Worm (Caenorhabditis elegans) whole organism, young adult: ENCODE data around the gene ace-4.

ENCODE experiments used
- B0019.2 ChIP-seq: fragments of 200-800 bp; sonication (Bioruptor generic); conservative IDR thresholded peaks from 2 replicates; pipeline ENCODE4 v1.3.6; 2022; ENCODE audit warnings: missing genetic modification reagents, missing genetic modification characterization, missing compliant biosample characterization
- B0261.1 ChIP-seq: sonication (generic microtip); optimal IDR thresholded peaks from 2 replicates; lab custom pipeline; 2016; ENCODE audit warnings: mild to moderate bottlenecking, missing genetic modification characterization, moderate library complexity, missing compliant biosample characterization
- B0336.3 ChIP-seq: fragments of 200-800 bp; sonication (Bioruptor generic); IDR thresholded peaks from 2 replicates; pipeline ENCODE4 v1.3.6; 2022; ENCODE audit warnings: missing genetic modification characterization, missing compliant biosample characterization
- F10E7.11 ChIP-seq: sonication (generic microtip); optimal IDR thresholded peaks from 2 replicates; lab custom pipeline; 2017; ENCODE audit warnings: mild to moderate bottlenecking, missing genetic modification characterization, moderate library complexity, missing compliant biosample characterization
- F22D6.2 ChIP-seq: sonication (generic microtip); optimal IDR thresholded peaks from 2 replicates; lab custom pipeline; 2016; ENCODE audit warnings: mild to moderate bottlenecking, missing genetic modification characterization, missing compliant biosample characterization
- F39B2.1 ChIP-seq: fragments of 200-800 bp; sonication (Bioruptor generic); IDR thresholded peaks from 2 replicates; pipeline ENCODE4 v1.3.6; 2022; ENCODE audit warnings: missing genetic modification reagents, missing genetic modification characterization, missing compliant biosample characterization
- T07F8.4 ChIP-seq: sonication (generic microtip); optimal IDR thresholded peaks from 2 replicates; lab custom pipeline; 2016; ENCODE audit warnings: mild to moderate bottlenecking, missing genetic modification characterization, moderate library complexity, missing compliant biosample characterization
- Y53G8AR.9 ChIP-seq: fragments of 200-800 bp; sonication (Bioruptor generic); conservative IDR thresholded peaks from 2 replicates; pipeline ENCODE4 v1.3.6; 2022; ENCODE audit warnings: missing genetic modification reagents, missing genetic modification characterization, missing compliant biosample characterization
- Y67H2A.10 ChIP-seq: fragments of 200-800 bp; sonication (Bioruptor generic); conservative IDR thresholded peaks from 2 replicates; pipeline ENCODE4 v1.3.6; 2022; ENCODE audit warnings: missing genetic modification reagents, missing genetic modification characterization, missing compliant biosample characterization
- aptf-2 ChIP-seq: fragments of 200-800 bp; sonication (Bioruptor generic); conservative IDR thresholded peaks from 2 replicates; pipeline ENCODE4 v1.3.6; 2022; ENCODE audit warnings: missing genetic modification reagents, missing genetic modification characterization, missing compliant biosample characterization
- atf-7 ChIP-seq: sonication (generic microtip); optimal IDR thresholded peaks from 2 replicates; lab custom pipeline; 2017; ENCODE audit warnings: mild to moderate bottlenecking, missing genetic modification characterization, missing compliant biosample characterization
- attf-3 ChIP-seq: fragments of 200-800 bp; sonication (Bioruptor generic); conservative IDR thresholded peaks from 2 replicates; pipeline ENCODE4 v1.3.6; 2022; ENCODE audit warnings: missing genetic modification reagents, missing genetic modification characterization, missing compliant biosample characterization
- attf-6 ChIP-seq: fragments of 200-800 bp; sonication (Bioruptor generic); IDR thresholded peaks from 2 replicates; pipeline ENCODE4 v1.3.6; 2022; ENCODE audit warnings: missing genetic modification reagents, missing genetic modification characterization, missing compliant biosample characterization
- bed-1 ChIP-seq: fragments of 200-800 bp; sonication (Bioruptor generic); IDR thresholded peaks from 2 replicates; pipeline ENCODE4 v1.3.6; 2022; ENCODE audit warnings: missing genetic modification reagents, missing genetic modification characterization, missing compliant biosample characterization
- cebp-1 ChIP-seq, 2 experiments: fragments of 200-800 bp in 1 of 2; sonication (Bioruptor generic) in 1 of 2; sonication (generic microtip) in 1 of 2; IDR thresholded peaks in 1 of 2; optimal IDR thresholded peaks in 1 of 2; 2 replicates each; pipeline versions ENCODE4 v1.3.6 to Lab custom; 2017 to 2022; ENCODE audit warnings: missing compliant biosample characterization in 2 of 2, missing genetic modification characterization in 2 of 2, mild to moderate bottlenecking in 1 of 2, missing genetic modification reagents in 1 of 2, moderate library complexity in 1 of 2
- ceh-27 ChIP-seq: fragments of 200-800 bp; sonication (Bioruptor generic); optimal IDR thresholded peaks from 2 replicates; lab custom pipeline; 2018; ENCODE audit warnings: mild to moderate bottlenecking, missing genetic modification characterization, moderate library complexity, missing compliant biosample characterization
- ceh-58 ChIP-seq: fragments of 200-800 bp; sonication (Bioruptor generic); IDR thresholded peaks from 2 replicates; pipeline ENCODE4 v1.3.6; 2022; ENCODE audit warnings: missing genetic modification characterization, missing compliant biosample characterization
- chd-7 ChIP-seq: sonication (generic microtip); optimal IDR thresholded peaks from 2 replicates; lab custom pipeline; 2016; ENCODE audit warnings: mild to moderate bottlenecking, missing genetic modification characterization, moderate library complexity, missing compliant biosample characterization
- dpff-1 ChIP-seq: sonication (generic microtip); optimal IDR thresholded peaks from 2 replicates; lab custom pipeline; 2017; ENCODE audit warnings: mild to moderate bottlenecking, missing genetic modification characterization, missing compliant biosample characterization
- egl-44 ChIP-seq: fragments of 200-800 bp; sonication (Bioruptor generic); IDR thresholded peaks from 2 replicates; pipeline ENCODE4 v1.3.6; 2022; ENCODE audit warnings: missing genetic modification reagents, missing genetic modification characterization, missing compliant biosample characterization
- egrh-3 ChIP-seq: fragments of 200-800 bp; sonication (Bioruptor generic); IDR thresholded peaks from 2 replicates; pipeline ENCODE4 v1.3.6; 2022; ENCODE audit warnings: missing genetic modification reagents, missing genetic modification characterization, missing compliant biosample characterization
- ekl-4 ChIP-seq: fragments of 200-800 bp; sonication (Bioruptor generic); IDR thresholded peaks from 2 replicates; pipeline ENCODE4 v1.3.6; 2022; ENCODE audit warnings: missing genetic modification reagents, missing genetic modification characterization, missing compliant biosample characterization
- ets-4 ChIP-seq: fragments of 200-800 bp; sonication (Bioruptor generic); optimal IDR thresholded peaks from 2 replicates; lab custom pipeline; 2018; ENCODE audit warnings: mild to moderate bottlenecking, missing genetic modification characterization, missing compliant biosample characterization
- fkh-3 ChIP-seq: sonication (generic microtip); optimal IDR thresholded peaks from 2 replicates; lab custom pipeline; 2016; ENCODE audit warnings: mild to moderate bottlenecking, missing genetic modification characterization, missing compliant biosample characterization
- hlh-12 ChIP-seq: sonication (generic microtip); optimal IDR thresholded peaks from 2 replicates; lab custom pipeline; 2016; ENCODE audit warnings: missing genetic modification characterization, missing compliant biosample characterization
- hlh-26 ChIP-seq: fragments of 200-800 bp; sonication (Bioruptor generic); conservative IDR thresholded peaks from 2 replicates; pipeline ENCODE4 v1.3.6; 2022; ENCODE audit warnings: missing genetic modification reagents, missing genetic modification characterization, missing compliant biosample characterization
- hrde-1 ChIP-seq: sonication (generic microtip); optimal IDR thresholded peaks from 2 replicates; lab custom pipeline; 2016; ENCODE audit warnings: missing genetic modification characterization, mild to moderate bottlenecking, missing compliant biosample characterization, moderate library complexity, missing genotype, missing genetic modification reagents, borderline replicate concordance
- let-526 ChIP-seq: fragments of 200-800 bp; sonication (Bioruptor generic); IDR thresholded peaks from 2 replicates; pipeline ENCODE4 v1.3.6; 2022; ENCODE audit warnings: missing genetic modification reagents, missing genetic modification characterization, missing compliant biosample characterization
- lin-35 ChIP-seq, 3 experiments: fragments of 150-350 bp in 2 of 3; sonication (generic microtip) in 1 of 3; optimal IDR thresholded peaks; 2 replicates each; lab custom pipeline; 2014 to 2018; ENCODE audit warnings: missing biosample characterization in 3 of 3, missing genetic modification characterization in 3 of 3, missing genetic modification reagents in 3 of 3
- lsl-1 ChIP-seq: fragments of 200-800 bp; sonication (Bioruptor generic); optimal IDR thresholded peaks from 2 replicates; lab custom pipeline; 2018; ENCODE audit warnings: mild to moderate bottlenecking, missing genetic modification characterization, moderate library complexity, missing compliant biosample characterization
- lsy-27 ChIP-seq: sonication (generic microtip); optimal IDR thresholded peaks from 2 replicates; lab custom pipeline; 2017; ENCODE audit warnings: missing genetic modification characterization, mild to moderate bottlenecking, missing compliant biosample characterization, antibody characterized with exemption, missing genotype, borderline replicate concordance; ENCODE audit not compliant: insufficient read depth
- madf-6 ChIP-seq: fragments of 200-800 bp; sonication (Bioruptor generic); IDR thresholded peaks from 2 replicates; pipeline ENCODE4 v1.3.6; 2022; ENCODE audit warnings: missing genetic modification reagents, missing genetic modification characterization, missing compliant biosample characterization
- mcd-1 ChIP-seq: fragments of 200-800 bp; sonication (Bioruptor generic); IDR thresholded peaks from 2 replicates; pipeline ENCODE4 v1.3.6; 2022; ENCODE audit warnings: missing genetic modification reagents, missing genetic modification characterization, missing compliant biosample characterization
- mes-4 ChIP-seq: sonication (generic microtip); optimal IDR thresholded peaks from 2 replicates; lab custom pipeline; 2016; ENCODE audit warnings: missing genotype, missing genetic modification characterization, missing compliant biosample characterization
- nfya-2 ChIP-seq: fragments of 200-800 bp; sonication (Bioruptor generic); IDR thresholded peaks from 2 replicates; pipeline ENCODE4 v1.3.6; 2022; ENCODE audit warnings: missing genetic modification reagents, missing genetic modification characterization, missing compliant biosample characterization
- nfyb-1 ChIP-seq: fragments of 200-800 bp; sonication (Bioruptor generic); IDR thresholded peaks from 2 replicates; pipeline ENCODE4 v1.3.6; 2022; ENCODE audit warnings: missing genetic modification reagents, missing genetic modification characterization, missing compliant biosample characterization
- nhr-80 ChIP-seq: sonication (generic microtip); optimal IDR thresholded peaks from 2 replicates; lab custom pipeline; 2016; ENCODE audit warnings: missing genetic modification characterization, missing compliant biosample characterization
- pbrm-1 ChIP-seq: fragments of 200-800 bp; sonication (Bioruptor generic); IDR thresholded peaks from 2 replicates; pipeline ENCODE4 v1.3.6; 2022; ENCODE audit warnings: missing genetic modification reagents, missing genetic modification characterization, missing compliant biosample characterization
- sdz-38 ChIP-seq: sonication (generic microtip); optimal IDR thresholded peaks from 2 replicates; lab custom pipeline; 2016; ENCODE audit warnings: missing genotype, missing genetic modification characterization, missing compliant biosample characterization
- snpc-4 ChIP-seq, 5 experiments: fragments of 150-350 bp in 1 of 5; sonication (generic microtip) in 4 of 5; optimal IDR thresholded peaks; 2 replicates each; lab custom pipeline; 2014 to 2018; ENCODE audit warnings: missing genetic modification characterization in 5 of 5, missing biosample characterization in 3 of 5, antibody characterized with exemption in 2 of 5, mild to moderate bottlenecking in 2 of 5, missing compliant biosample characterization in 2 of 5, missing genotype in 2 of 5, moderate library complexity in 2 of 5, missing genetic modification reagents in 1 of 5
- sptf-2 ChIP-seq: fragments of 200-800 bp; sonication (Bioruptor generic); optimal IDR thresholded peaks from 2 replicates; lab custom pipeline; 2018; ENCODE audit warnings: mild to moderate bottlenecking, missing genetic modification characterization, missing compliant biosample characterization
- tbx-9 ChIP-seq: sonication (generic microtip); optimal IDR thresholded peaks from 2 replicates; lab custom pipeline; 2016; ENCODE audit warnings: borderline replicate concordance, missing genetic modification characterization, inconsistent platforms, missing compliant biosample characterization
- unc-62 ChIP-seq: fragments of 150-350 bp; optimal IDR thresholded peaks from 2 replicates; lab custom pipeline; 2014; ENCODE audit warnings: missing biosample characterization, missing genetic modification reagents, missing genetic modification characterization
- xnd-1 ChIP-seq: sonication (generic microtip); optimal IDR thresholded peaks from 2 replicates; lab custom pipeline; 2016; ENCODE audit warnings: missing genotype, missing genetic modification reagents, missing genetic modification characterization, missing compliant biosample characterization
- zim-3 ChIP-seq: sonication (generic microtip); optimal IDR thresholded peaks from 2 replicates; lab custom pipeline; 2017; ENCODE audit warnings: mild to moderate bottlenecking, missing genetic modification characterization, moderate library complexity, missing compliant biosample characterization
- ztf-25 ChIP-seq: fragments of 200-800 bp; sonication (Bioruptor generic); IDR thresholded peaks from 2 replicates; pipeline ENCODE4 v1.3.6; 2022; ENCODE audit warnings: missing genetic modification reagents, missing genetic modification characterization, missing compliant biosample characterization

ace-4 gene

DNA sequence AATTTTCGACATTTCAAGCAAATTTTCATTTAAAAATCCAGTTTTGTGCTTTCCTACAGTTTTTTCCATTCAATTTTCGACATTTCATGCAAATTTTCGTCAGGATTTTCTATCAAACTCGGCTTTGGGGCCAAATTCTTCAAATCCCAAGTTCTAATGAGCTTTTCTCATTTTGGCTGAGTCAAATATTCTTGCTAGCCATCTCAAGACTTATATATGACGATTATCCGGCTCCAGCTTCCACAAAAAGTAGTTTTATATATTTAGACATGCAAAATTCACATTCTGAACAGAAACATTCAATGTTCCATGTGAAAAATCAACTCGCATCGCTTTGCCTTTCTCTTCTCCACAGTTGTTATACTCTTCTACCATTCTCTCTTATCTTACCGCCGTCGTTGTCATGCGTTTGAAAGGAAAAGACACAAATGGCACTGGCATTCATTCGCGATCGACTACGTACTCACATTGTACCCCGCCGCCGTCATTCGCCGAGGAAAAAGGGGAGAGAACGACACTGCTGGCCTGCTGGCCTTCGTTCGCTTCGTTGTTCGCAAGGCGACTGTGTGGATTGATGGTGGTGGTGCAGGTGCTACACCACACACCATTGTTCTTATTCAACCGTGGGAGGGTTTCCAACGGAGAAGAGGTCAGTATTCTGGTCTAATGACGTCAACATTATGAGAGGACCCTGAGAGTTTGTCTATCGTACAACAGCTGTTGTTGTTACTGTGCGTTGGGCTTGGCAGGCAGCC lies 50.1 kb downstream of the ace-4 start (continued):
- TF ChIP-seq aptf-2 (GFP tag; lab: Robert Waterston, UW) (no peak), Y53G8AR.9 (GFP tag; lab: Robert Waterston, UW) (no peak), B0261.1 (tag; lab: Kevin White, UChicago) (no peak), egrh-3 (GFP tag; lab: Robert Waterston, UW) (peak; percentile 17; the same call in 1 of the 2 replicates), bed-1 (GFP tag; lab: Robert Waterston, UW) (no peak), lsy-27 (tag; lab: Kevin White, UChicago) (no peak), F10E7.11 (tag; lab: Kevin White, UChicago) (no peak), nhr-80 (tag; lab: Kevin White, UChicago) (peak; percentile 90), ceh-58 (no peak), nfyb-1 (GFP tag; lab: Robert Waterston, UW) (peak; percentile 54; the same call in 1 of the 2 replicates), mcd-1 (GFP tag; lab: Robert Waterston, UW) (peak; percentile 28; the same call in 1 of the 2 replicates), T07F8.4 (tag; lab: Kevin White, UChicago) (no peak), atf-7 (no peak), F39B2.1 (GFP tag; lab: Robert Waterston, UW) (no peak), ets-4 (GFP tag; lab: Kevin White, UChicago) (peak; percentile 75), B0019.2 (no peak), ekl-4 (GFP tag; lab: Robert Waterston, UW) (no peak), fkh-3 (tag; lab: Kevin White, UChicago) (no peak), mes-4 (tag; lab: Kevin White, UChicago) (no peak), Y67H2A.10 (GFP tag; lab: Robert Waterston, UW) (no peak), ceh-27 (GFP tag; lab: Kevin White, UChicago) (no peak), sdz-38 (tag; lab: Kevin White, UChicago) (no peak), lin-35 (GFP tag; optimal IDR thresholded peaks at IDR 0.05; lab: Kevin White, UChicago) (no peak), tbx-9 (tag; lab: Kevin White, UChicago) (no peak), chd-7 (tag; lab: Kevin White, UChicago) (no peak), nfya-2 (GFP tag; lab: Robert Waterston, UW) (no peak), let-526 (GFP tag; lab: Robert Waterston, UW) (no peak), lsl-1 (no peak), F22D6.2 (tag; lab: Kevin White, UChicago) (no peak), xnd-1 (tag; lab: Kevin White, UChicago) (no peak), ztf-25 (GFP tag; lab: Robert Waterston, UW) (no peak), dpff-1 (tag; lab: Kevin White, UChicago) (no peak), hlh-26 (GFP tag; lab: Robert Waterston, UW) (no peak), sptf-2 (GFP tag; lab: Kevin White, UChicago) (no peak), unc-62 (peak; percentile 46), zim-3 (tag; lab: Kevin White, UChicago) (no peak), pbrm-1 (no peak), B0336.3 (GFP tag; lab: Robert Waterston, UW) (no peak), hlh-12 (no peak), attf-6 (GFP tag; lab: Robert Waterston, UW) (no peak), cebp-1 (GFP tag; IDR thresholded peaks at IDR 0.05; lab: Robert Waterston, UW) (no peak), cebp-1 (tag; optimal IDR thresholded peaks at IDR 0.05; lab: Kevin White, UChicago) (peak; percentile 33), attf-3 (no peak), egl-44 (GFP tag; lab: Robert Waterston, UW) (no peak), madf-6 (GFP tag; lab: Robert Waterston, UW) (no peak), snpc-4 (GFP tag; optimal IDR thresholded peaks at IDR 0.05; lab: Kevin White, UChicago) (no peak), snpc-4 (tag; optimal IDR thresholded peaks at IDR 0.05; lab: Kevin White, UChicago) (peak in 1 of 4 experiments; percentile 6), hrde-1 (tag; lab: Kevin White, UChicago) (no peak)
